Worm (Caenorhabditis elegans) whole organism, early embryonic: ENCODE results near the gene hlh-17.

Source experiments
- B0310.2 ChIP-seq: sonication (generic microtip); optimal IDR thresholded peaks from 2 replicates; lab custom pipeline; 2016; ENCODE audit warnings: mild to moderate bottlenecking, missing genetic modification characterization, missing compliant biosample characterization
- F13C5.2 ChIP-seq: sonication (generic microtip); optimal IDR thresholded peaks from 2 replicates; lab custom pipeline; 2017; ENCODE audit warnings: mild to moderate bottlenecking, missing genetic modification characterization, inconsistent platforms, missing compliant biosample characterization
- aly-1 ChIP-seq: sonication (generic microtip); optimal IDR thresholded peaks from 2 replicates; lab custom pipeline; 2016; ENCODE audit warnings: missing genetic modification characterization, missing compliant biosample characterization
- ama-1 ChIP-seq: fragments of 150-350 bp; optimal IDR thresholded peaks from 2 replicates; lab custom pipeline; 2014
- ceh-13 ChIP-seq: fragments of 200-800 bp; sonication (Bioruptor generic); optimal IDR thresholded peaks from 2 replicates; lab custom pipeline; 2018; ENCODE audit warnings: mild to moderate bottlenecking, missing genetic modification characterization, missing compliant biosample characterization
- ceh-36 ChIP-seq: sonication (generic microtip); optimal IDR thresholded peaks from 2 replicates; lab custom pipeline; 2016; ENCODE audit warnings: missing genetic modification characterization, inconsistent platforms, missing compliant biosample characterization
- ets-7 ChIP-seq: sonication (generic microtip); optimal IDR thresholded peaks from 2 replicates; lab custom pipeline; 2016; ENCODE audit warnings: missing genotype, missing genetic modification characterization, missing compliant biosample characterization
- flt-1 ChIP-seq: fragments of 200-800 bp; sonication (Bioruptor generic); IDR thresholded peaks from 2 replicates; pipeline ENCODE4 v1.3.6; 2022; ENCODE audit warnings: missing genetic modification characterization, missing compliant biosample characterization
- hmbx-1 ChIP-seq: sonication (generic microtip); optimal IDR thresholded peaks from 2 replicates; lab custom pipeline; 2016; ENCODE audit warnings: mild to moderate bottlenecking, missing genetic modification characterization, missing compliant biosample characterization
- hmg-4 ChIP-seq: fragments of 200-800 bp; sonication (Bioruptor generic); optimal IDR thresholded peaks from 2 replicates; lab custom pipeline; 2018; ENCODE audit warnings: mild to moderate bottlenecking, missing genetic modification characterization, missing compliant biosample characterization
- hnd-1 ChIP-seq: sonication (generic microtip); optimal IDR thresholded peaks from 2 replicates; lab custom pipeline; 2016; ENCODE audit warnings: missing genetic modification characterization, missing compliant biosample characterization
- pes-1 ChIP-seq: fragments of 200-800 bp; sonication (Bioruptor generic); IDR thresholded peaks from 2 replicates; pipeline ENCODE4 v1.3.6; 2022; ENCODE audit warnings: missing genetic modification reagents, missing genetic modification characterization, missing compliant biosample characterization
- scrt-1 ChIP-seq: fragments of 200-800 bp; sonication (Bioruptor generic); IDR thresholded peaks from 2 replicates; pipeline ENCODE4 v1.3.6; 2022; ENCODE audit warnings: missing genetic modification characterization, missing compliant biosample characterization
- sea-1 ChIP-seq: fragments of 200-800 bp; sonication (Bioruptor generic); conservative IDR thresholded peaks from 2 replicates; pipeline ENCODE4 v1.3.6; 2022; ENCODE audit warnings: missing genetic modification characterization, missing compliant biosample characterization
- tbx-11 ChIP-seq: fragments of 200-800 bp; sonication (Bioruptor generic); IDR thresholded peaks from 2 replicates; pipeline ENCODE4 v1.3.6; 2022; ENCODE audit warnings: missing genetic modification characterization, missing compliant biosample characterization
- tbx-37 ChIP-seq: fragments of 200-800 bp; sonication (Bioruptor generic); conservative IDR thresholded peaks from 2 replicates; pipeline ENCODE4 v1.3.6; 2022; ENCODE audit warnings: missing genetic modification reagents, missing genetic modification characterization, missing compliant biosample characterization
- tra-4 ChIP-seq: sonication (generic microtip); optimal IDR thresholded peaks from 2 replicates; lab custom pipeline; 2017; ENCODE audit warnings: missing genetic modification characterization, missing compliant biosample characterization

Gene hlh-17

ce11 chrIV:16254464-16254863, at the start of gene hlh-17:
Gene hlh-17 (plus strand): TSS chrIV:16254764.
- TF ChIP-seq aly-1 (tag; lab: Kevin White, UChicago) (no peak), pes-1 (no peak), tbx-37 (GFP tag; lab: Robert Waterston, UW) (no peak), scrt-1 (GFP tag; lab: Robert Waterston, UW) (no peak), ceh-13 (GFP tag; lab: Kevin White, UChicago) (no peak), tra-4 (tag; lab: Kevin White, UChicago) (no peak), hmbx-1 (tag; lab: Kevin White, UChicago) (no peak), flt-1 (GFP tag; lab: Robert Waterston, UW) (no peak), hnd-1 (tag; lab: Kevin White, UChicago) (no peak), ets-7 (tag; lab: Kevin White, UChicago) (no peak), ceh-36 (no peak), tbx-11 (GFP tag; lab: Robert Waterston, UW) (no peak), B0310.2 (tag; lab: Kevin White, UChicago) (no peak), hmg-4 (no peak), ama-1 (lab: Kevin White, UChicago) (no peak), sea-1 (GFP tag; lab: Robert Waterston, UW) (no peak), F13C5.2 (no peak)

ce11 chrIV:16210913-16211312, 43.7 kb upstream of the hlh-17 start, which contains the start of gene H25K10.2:
Gene H25K10.2 (minus strand): TSS chrIV:16211013.
- TF ChIP-seq hnd-1 (tag; lab: Kevin White, UChicago) (no peak), hmbx-1 (tag; lab: Kevin White, UChicago) (no peak), tbx-11 (GFP tag; lab: Robert Waterston, UW) (no peak), ceh-36 (no peak), sea-1 (GFP tag; lab: Robert Waterston, UW) (no peak), ceh-13 (GFP tag; lab: Kevin White, UChicago) (no peak), hmg-4 (no peak), ama-1 (lab: Kevin White, UChicago) (no peak), ets-7 (tag; lab: Kevin White, UChicago) (no peak), F13C5.2 (no peak), flt-1 (GFP tag; lab: Robert Waterston, UW) (no peak), pes-1 (no peak), aly-1 (tag; lab: Kevin White, UChicago) (no peak), B0310.2 (tag; lab: Kevin White, UChicago) (no peak), tbx-37 (GFP tag; lab: Robert Waterston, UW) (no peak)

ce11 chrIV:16216165-16216564, 38.4 kb upstream of the hlh-17 start:
- no peak for TF ChIP-seq ceh-13 (GFP tag; lab: Kevin White, UChicago)
- TF ChIP-seq flt-1 (GFP tag; lab: Robert Waterston, UW), result no peak
- no peak for TF ChIP-seq ceh-36
- TF ChIP-seq B0310.2 (tag; lab: Kevin White, UChicago), result no peak
- no peak for TF ChIP-seq scrt-1 (GFP tag; lab: Robert Waterston, UW)
- TF ChIP-seq pes-1, result no peak

- no peak for TF ChIP-seq hmbx-1 (tag; lab: Kevin White, UChicago)
- no peak for TF ChIP-seq hmg-4
- no peak for TF ChIP-seq aly-1 (tag; lab: Kevin White, UChicago)
- no peak for TF ChIP-seq pes-1
- no peak for TF ChIP-seq tbx-37 (GFP tag; lab: Robert Waterston, UW)
- no peak for TF ChIP-seq sea-1 (GFP tag; lab: Robert Waterston, UW)
- TF ChIP-seq ceh-13 (GFP tag; lab: Kevin White, UChicago), result no peak
Measured at ce11 chrIV:16220688-16221087, 33.9 kb upstream of the hlh-17 start.

- TF ChIP-seq F13C5.2 (no peak), sea-1 (GFP tag; lab: Robert Waterston, UW) (no peak), tra-4 (tag; lab: Kevin White, UChicago) (no peak), ceh-36 (no peak), hmbx-1 (tag; lab: Kevin White, UChicago) (no peak), hmg-4 (no peak), ets-7 (tag; lab: Kevin White, UChicago) (no peak), hnd-1 (tag; lab: Kevin White, UChicago) (no peak), scrt-1 (GFP tag; lab: Robert Waterston, UW) (no peak), ceh-13 (GFP tag; lab: Kevin White, UChicago) (no peak), pes-1 (no peak), tbx-37 (GFP tag; lab: Robert Waterston, UW) (no peak)
Measured at ce11 chrIV:16221559-16221958, 33.0 kb upstream of the hlh-17 start, which contains the start of gene srv-11. Gene srv-11 (minus strand): TSS chrIV:16221659.

DNA sequence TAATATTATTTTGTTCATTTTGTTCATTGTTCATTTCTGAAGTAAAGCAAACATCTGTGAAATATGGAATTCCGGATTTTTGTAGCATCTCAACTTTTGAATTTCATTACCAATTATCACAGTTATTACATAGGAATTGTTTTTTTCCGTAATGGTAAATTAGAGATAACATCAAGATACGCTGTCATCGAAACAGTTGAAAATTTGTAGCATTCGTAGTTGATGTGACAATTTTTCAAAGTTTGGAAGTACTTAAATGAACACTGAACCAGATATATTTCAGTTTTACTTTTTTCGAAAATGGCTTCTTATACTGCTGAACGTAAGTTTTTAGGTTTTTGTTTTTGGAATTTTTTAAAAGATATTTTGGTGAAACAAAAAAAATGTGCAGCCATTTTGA, 28.8 kb upstream of the hlh-17 start, which contains the start of gene H25K10.4:
H25K10.4 (plus strand) TSS at position 301 of the 400 bp plus-strand sequence.
- TF ChIP-seq ceh-13 (GFP tag; lab: Kevin White, UChicago) (no peak), scrt-1 (GFP tag; lab: Robert Waterston, UW) (no peak), tra-4 (tag; lab: Kevin White, UChicago) (no peak), F13C5.2 (no peak), hmbx-1 (tag; lab: Kevin White, UChicago) (no peak), hmg-4 (no peak), hnd-1 (tag; lab: Kevin White, UChicago) (no peak), tbx-11 (GFP tag; lab: Robert Waterston, UW) (no peak), flt-1 (GFP tag; lab: Robert Waterston, UW) (no peak), aly-1 (tag; lab: Kevin White, UChicago) (no peak), ets-7 (tag; lab: Kevin White, UChicago) (no peak), ama-1 (lab: Kevin White, UChicago) (no peak), ceh-36 (no peak), sea-1 (GFP tag; lab: Robert Waterston, UW) (no peak), B0310.2 (tag; lab: Kevin White, UChicago) (no peak), pes-1 (no peak)

DNA sequence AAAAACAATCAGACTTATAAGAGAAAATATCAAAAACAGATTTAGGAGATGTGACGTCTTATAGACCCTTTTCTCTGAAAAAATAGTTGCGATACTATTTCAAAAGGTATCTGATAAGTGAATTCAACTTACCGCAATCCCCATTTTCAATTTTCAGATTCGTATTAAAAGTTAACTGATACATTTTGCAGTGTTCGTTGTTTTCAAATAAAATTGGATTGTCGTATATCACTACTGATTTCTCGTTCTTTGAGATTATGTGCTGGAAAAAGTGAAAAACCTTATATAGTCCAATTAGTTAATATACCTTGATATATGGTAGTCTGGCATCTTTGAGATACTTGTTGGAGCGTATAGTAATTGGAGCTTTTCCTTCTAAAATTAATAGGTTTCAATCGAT, 24.1 kb upstream of the hlh-17 start:
- TF ChIP-seq scrt-1 (GFP tag; lab: Robert Waterston, UW) (no peak), hnd-1 (tag; lab: Kevin White, UChicago) (no peak), ets-7 (tag; lab: Kevin White, UChicago) (no peak), B0310.2 (tag; lab: Kevin White, UChicago) (no peak), aly-1 (tag; lab: Kevin White, UChicago) (no peak), pes-1 (no peak), sea-1 (GFP tag; lab: Robert Waterston, UW) (no peak), F13C5.2 (no peak), hmg-4 (no peak), tbx-11 (GFP tag; lab: Robert Waterston, UW) (no peak), ama-1 (lab: Kevin White, UChicago) (no peak), tra-4 (tag; lab: Kevin White, UChicago) (no peak), flt-1 (GFP tag; lab: Robert Waterston, UW) (no peak), hmbx-1 (tag; lab: Kevin White, UChicago) (no peak), tbx-37 (GFP tag; lab: Robert Waterston, UW) (no peak), ceh-36 (no peak), ceh-13 (GFP tag; lab: Kevin White, UChicago) (no peak)
